Worm (Caenorhabditis elegans) whole organism, young adult: Measurements from ENCODE around the gene C44C10.9.
A peak's percentile ranks its signal among the peaks of the same experiment; 100 is the strongest.

Source experiments
- B0035.1 ChIP-seq: sonication (generic microtip); optimal IDR thresholded peaks from 2 replicates; lab custom pipeline; 2016; ENCODE audit warnings: missing genetic modification characterization, mild to moderate bottlenecking, missing compliant biosample characterization, missing genotype, missing genetic modification reagents
- B0261.1 ChIP-seq: sonication (generic microtip); optimal IDR thresholded peaks from 2 replicates; lab custom pipeline; 2016; ENCODE audit warnings: mild to moderate bottlenecking, missing genetic modification characterization, moderate library complexity, missing compliant biosample characterization
- F22D6.2 ChIP-seq: sonication (generic microtip); optimal IDR thresholded peaks from 2 replicates; lab custom pipeline; 2016; ENCODE audit warnings: mild to moderate bottlenecking, missing genetic modification characterization, missing compliant biosample characterization
- F55B11.4 ChIP-seq: sonication (generic microtip); optimal IDR thresholded peaks from 2 replicates; lab custom pipeline; 2016; ENCODE audit warnings: missing compliant biosample characterization, missing genetic modification characterization, borderline replicate concordance; ENCODE audit not compliant: insufficient read depth
- F57A8.1 ChIP-seq: fragments of 200-800 bp; sonication (Bioruptor generic); optimal IDR thresholded peaks from 2 replicates; lab custom pipeline; 2018; ENCODE audit warnings: mild to moderate bottlenecking, missing genetic modification characterization, moderate library complexity, missing compliant biosample characterization
- F57C9.4 ChIP-seq: sonication (generic microtip); optimal IDR thresholded peaks from 2 replicates; lab custom pipeline; 2017; ENCODE audit warnings: mild to moderate bottlenecking, missing genetic modification characterization, missing compliant biosample characterization
- K11D2.4 ChIP-seq: fragments of 200-800 bp; sonication (Bioruptor generic); IDR thresholded peaks from 2 replicates; pipeline ENCODE4 v1.3.6; 2022; ENCODE audit warnings: missing genetic modification reagents, missing genetic modification characterization, missing compliant biosample characterization
- T26A5.8 ChIP-seq: sonication (generic microtip); optimal IDR thresholded peaks from 2 replicates; lab custom pipeline; 2016; ENCODE audit warnings: missing genetic modification characterization, missing compliant biosample characterization
- Y53F4B.3 ChIP-seq: fragments of 200-800 bp; sonication (Bioruptor generic); IDR thresholded peaks from 2 replicates; pipeline ENCODE4 v1.3.6; 2022; ENCODE audit warnings: missing genetic modification reagents, missing genetic modification characterization, missing compliant biosample characterization
- ama-1 ChIP-seq, 3 experiments: fragments of 150-350 bp in 1 of 3; sonication (generic microtip) in 2 of 3; optimal IDR thresholded peaks; 2 replicates each; lab custom pipeline; 2014 to 2018; ENCODE audit warnings: missing biosample characterization in 2 of 3, missing genetic modification characterization in 2 of 3, missing genetic modification reagents in 2 of 3
- aptf-3 ChIP-seq: fragments of 200-800 bp; sonication (Bioruptor generic); IDR thresholded peaks from 2 replicates; pipeline ENCODE4 v1.3.6; 2022; ENCODE audit warnings: missing genetic modification characterization, missing compliant biosample characterization
- ccch-3 ChIP-seq: fragments of 200-800 bp; sonication (Bioruptor generic); optimal IDR thresholded peaks from 2 replicates; lab custom pipeline; 2018; ENCODE audit warnings: mild to moderate bottlenecking, missing genetic modification characterization, missing compliant biosample characterization
- ceh-27 ChIP-seq: fragments of 200-800 bp; sonication (Bioruptor generic); optimal IDR thresholded peaks from 2 replicates; lab custom pipeline; 2018; ENCODE audit warnings: mild to moderate bottlenecking, missing genetic modification characterization, moderate library complexity, missing compliant biosample characterization
- ceh-40 ChIP-seq: fragments of 200-800 bp; sonication (Bioruptor generic); IDR thresholded peaks from 2 replicates; pipeline ENCODE4 v1.3.6; 2022; ENCODE audit warnings: missing genetic modification characterization, missing compliant biosample characterization
- ceh-58 ChIP-seq: fragments of 200-800 bp; sonication (Bioruptor generic); IDR thresholded peaks from 2 replicates; pipeline ENCODE4 v1.3.6; 2022; ENCODE audit warnings: missing genetic modification characterization, missing compliant biosample characterization
- ceh-79 ChIP-seq: sonication (generic microtip); optimal IDR thresholded peaks from 2 replicates; lab custom pipeline; 2017; ENCODE audit warnings: mild to moderate bottlenecking, missing genetic modification characterization, missing compliant biosample characterization
- efl-1 ChIP-seq: fragments of 150-350 bp; optimal IDR thresholded peaks from 2 replicates; lab custom pipeline; 2014; ENCODE audit warnings: missing biosample characterization, missing genetic modification reagents, missing genetic modification characterization
- ets-4 ChIP-seq: fragments of 200-800 bp; sonication (Bioruptor generic); optimal IDR thresholded peaks from 2 replicates; lab custom pipeline; 2018; ENCODE audit warnings: mild to moderate bottlenecking, missing genetic modification characterization, missing compliant biosample characterization
- hlh-26 ChIP-seq: fragments of 200-800 bp; sonication (Bioruptor generic); conservative IDR thresholded peaks from 2 replicates; pipeline ENCODE4 v1.3.6; 2022; ENCODE audit warnings: missing genetic modification reagents, missing genetic modification characterization, missing compliant biosample characterization
- hmg-1.2 ChIP-seq: fragments of 200-800 bp; sonication (Bioruptor generic); IDR thresholded peaks from 2 replicates; pipeline ENCODE4 v1.3.6; 2022; ENCODE audit warnings: missing genetic modification reagents, missing genetic modification characterization, missing compliant biosample characterization
- hmg-20 ChIP-seq: fragments of 200-800 bp; sonication (Bioruptor generic); IDR thresholded peaks from 2 replicates; pipeline ENCODE4 v1.3.6; 2022; ENCODE audit warnings: missing genetic modification reagents, missing genetic modification characterization, missing compliant biosample characterization
- lin-26 ChIP-seq: fragments of 200-800 bp; sonication (Bioruptor generic); IDR thresholded peaks from 2 replicates; pipeline ENCODE4 v1.3.6; 2022; ENCODE audit warnings: missing genetic modification reagents, missing genetic modification characterization, missing compliant biosample characterization
- lin-54 ChIP-seq: fragments of 200-800 bp; sonication (Bioruptor generic); optimal IDR thresholded peaks from 2 replicates; lab custom pipeline; 2018; ENCODE audit warnings: mild to moderate bottlenecking, missing genetic modification characterization, missing compliant biosample characterization
- lsy-27 ChIP-seq: sonication (generic microtip); optimal IDR thresholded peaks from 2 replicates; lab custom pipeline; 2017; ENCODE audit warnings: missing genetic modification characterization, mild to moderate bottlenecking, missing compliant biosample characterization, antibody characterized with exemption, missing genotype, borderline replicate concordance; ENCODE audit not compliant: insufficient read depth
- madf-10 ChIP-seq: sonication (generic microtip); optimal IDR thresholded peaks from 2 replicates; lab custom pipeline; 2016; ENCODE audit warnings: mild to moderate bottlenecking, missing genetic modification characterization, missing compliant biosample characterization
- madf-6 ChIP-seq: fragments of 200-800 bp; sonication (Bioruptor generic); IDR thresholded peaks from 2 replicates; pipeline ENCODE4 v1.3.6; 2022; ENCODE audit warnings: missing genetic modification reagents, missing genetic modification characterization, missing compliant biosample characterization
- madf-8 ChIP-seq: fragments of 200-800 bp; sonication (Bioruptor generic); conservative IDR thresholded peaks from 2 replicates; pipeline ENCODE4 v1.3.6; 2022; ENCODE audit warnings: missing genetic modification reagents, missing genetic modification characterization, missing compliant biosample characterization
- nfyb-1 ChIP-seq: fragments of 200-800 bp; sonication (Bioruptor generic); IDR thresholded peaks from 2 replicates; pipeline ENCODE4 v1.3.6; 2022; ENCODE audit warnings: missing genetic modification reagents, missing genetic modification characterization, missing compliant biosample characterization
- nhr-179 ChIP-seq: sonication (generic microtip); optimal IDR thresholded peaks from 2 replicates; lab custom pipeline; 2016; ENCODE audit warnings: mild to moderate bottlenecking, missing genetic modification characterization, missing compliant biosample characterization
- nhr-27 ChIP-seq: fragments of 200-800 bp; sonication (Bioruptor generic); optimal IDR thresholded peaks from 2 replicates; lab custom pipeline; 2018; ENCODE audit warnings: mild to moderate bottlenecking, missing genetic modification characterization, moderate library complexity, missing compliant biosample characterization
- snpc-1.1 ChIP-seq: sonication (generic microtip); optimal IDR thresholded peaks from 2 replicates; lab custom pipeline; 2017; ENCODE audit warnings: missing genetic modification characterization, mild to moderate bottlenecking, missing compliant biosample characterization, antibody characterized with exemption, moderate library complexity, missing genotype, missing genetic modification reagents; ENCODE audit not compliant: insufficient read depth
- snpc-3.4 ChIP-seq: sonication (generic microtip); optimal IDR thresholded peaks from 2 replicates; lab custom pipeline; 2017; ENCODE audit warnings: missing genetic modification characterization, mild to moderate bottlenecking, missing compliant biosample characterization, antibody characterized with exemption, moderate library complexity, missing genotype, missing genetic modification reagents
- tbx-9 ChIP-seq: sonication (generic microtip); optimal IDR thresholded peaks from 2 replicates; lab custom pipeline; 2016; ENCODE audit warnings: borderline replicate concordance, missing genetic modification characterization, inconsistent platforms, missing compliant biosample characterization
- unc-130 ChIP-seq: sonication (generic microtip); optimal IDR thresholded peaks from 2 replicates; lab custom pipeline; 2016; ENCODE audit warnings: missing genetic modification reagents, missing genetic modification characterization, missing compliant biosample characterization
- unc-62 ChIP-seq: fragments of 150-350 bp; optimal IDR thresholded peaks from 2 replicates; lab custom pipeline; 2014; ENCODE audit warnings: missing biosample characterization, missing genetic modification reagents, missing genetic modification characterization
- zim-3 ChIP-seq: sonication (generic microtip); optimal IDR thresholded peaks from 2 replicates; lab custom pipeline; 2017; ENCODE audit warnings: mild to moderate bottlenecking, missing genetic modification characterization, moderate library complexity, missing compliant biosample characterization
- ztf-25 ChIP-seq: fragments of 200-800 bp; sonication (Bioruptor generic); IDR thresholded peaks from 2 replicates; pipeline ENCODE4 v1.3.6; 2022; ENCODE audit warnings: missing genetic modification reagents, missing genetic modification characterization, missing compliant biosample characterization
- ztf-28 ChIP-seq: fragments of 200-800 bp; sonication (Bioruptor generic); IDR thresholded peaks from 2 replicates; pipeline ENCODE4 v1.3.6; 2022; ENCODE audit warnings: missing genetic modification reagents, missing genetic modification characterization, missing compliant biosample characterization
- ztf-6 ChIP-seq: fragments of 200-800 bp; sonication (Bioruptor generic); IDR thresholded peaks from 2 replicates; pipeline ENCODE4 v1.3.6; 2022; ENCODE audit warnings: missing genetic modification reagents, missing genetic modification characterization, missing compliant biosample characterization

The C44C10.9 gene

DNA sequence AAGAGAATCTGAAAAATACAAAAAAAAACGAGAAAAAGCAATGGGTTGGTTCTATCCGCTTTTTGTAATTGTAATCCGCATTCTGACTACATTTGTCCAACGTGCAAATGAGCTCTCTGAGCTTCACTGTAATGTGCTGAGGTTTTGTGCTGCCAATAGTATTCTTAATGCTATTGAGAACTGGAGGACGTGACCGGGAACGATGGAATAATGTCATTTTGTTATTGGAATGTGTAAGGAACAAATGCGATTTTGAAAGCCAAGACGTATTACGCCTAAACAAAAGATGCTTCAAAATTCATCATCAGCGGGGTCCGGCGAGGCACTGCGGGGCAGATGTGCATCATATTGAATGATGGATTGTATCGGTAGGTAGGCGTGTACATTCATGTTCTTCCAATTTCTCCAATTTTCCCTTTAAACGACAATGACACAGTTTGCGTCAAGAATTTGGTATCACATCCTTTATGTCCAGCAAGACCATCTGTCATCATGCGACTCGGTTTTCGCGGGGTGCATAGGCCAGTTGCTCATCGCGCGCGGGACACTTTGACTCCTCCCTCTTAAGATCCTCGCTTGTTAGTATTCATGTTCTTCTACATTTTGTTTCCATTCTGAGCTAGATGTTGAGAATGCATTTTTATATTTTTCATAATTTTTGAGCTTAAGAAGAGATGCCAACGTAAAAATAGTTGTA is 43.1 kb downstream of the C44C10.9 start:
- no peak for TF ChIP-seq ama-1 (optimal IDR thresholded peaks at IDR 0.05; lab: Kevin White, UChicago)
- TF ChIP-seq ama-1 (GFP tag; optimal IDR thresholded peaks at IDR 0.05; lab: Kevin White, UChicago) = no peak
- TF ChIP-seq unc-130 = no peak
- no peak for TF ChIP-seq ztf-28 (GFP tag; lab: Robert Waterston, UW)
- no peak for TF ChIP-seq lin-26 (GFP tag; lab: Robert Waterston, UW)
- TF ChIP-seq madf-6 (GFP tag; lab: Robert Waterston, UW) = no peak
- no peak for TF ChIP-seq nhr-27 (tag; lab: Kevin White, UChicago)
- no peak for TF ChIP-seq ceh-79
- TF ChIP-seq T26A5.8 = no peak
- no peak for TF ChIP-seq ceh-58
- no peak for TF ChIP-seq lsy-27 (tag; lab: Kevin White, UChicago)
- TF ChIP-seq hlh-26 = no peak
- no peak for TF ChIP-seq efl-1 (GFP tag; lab: Kevin White, UChicago)
- no peak for TF ChIP-seq F57C9.4 (tag; lab: Kevin White, UChicago)
- no peak for TF ChIP-seq ztf-25 (GFP tag; lab: Robert Waterston, UW)

DNA sequence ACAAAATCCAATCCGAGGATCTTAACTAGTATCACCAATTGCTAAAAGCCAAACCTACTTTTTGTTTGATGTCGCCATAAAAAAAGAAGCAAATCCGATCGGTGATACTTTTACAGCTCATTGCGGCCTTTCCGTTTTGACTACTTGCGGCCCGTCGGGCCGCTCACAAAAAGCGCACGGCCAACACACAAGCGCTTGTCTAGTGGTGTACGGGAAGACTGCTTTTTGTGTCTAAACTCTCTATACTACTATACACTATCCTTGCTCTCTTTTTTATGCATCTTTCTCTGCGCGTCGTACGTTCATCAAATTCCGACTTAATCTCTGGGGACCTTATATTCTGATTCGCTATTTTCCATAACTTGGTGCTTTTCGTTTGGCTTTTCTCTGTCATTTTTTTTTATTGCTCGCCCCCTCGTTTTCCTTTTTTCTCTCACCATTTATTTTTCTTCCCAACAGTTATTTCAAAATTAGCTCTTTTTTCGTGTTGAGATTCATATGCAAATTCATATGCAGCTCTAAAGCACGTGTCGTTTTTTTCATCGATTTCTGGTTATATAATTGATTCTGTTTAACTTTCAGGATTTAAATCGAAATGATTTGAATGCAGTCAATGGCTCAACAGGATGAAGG is 49.7 kb downstream of the C44C10.9 start, which contains the start of gene noca-2:
TSS of gene noca-2 (plus strand) at position 583 of the 633 bp plus-strand sequence.
- 0 out of 2 replicates have a peak, but pooled peaks have one; percentile 49 for TF ChIP-seq nfyb-1 (GFP tag; lab: Robert Waterston, UW)
- no peak for TF ChIP-seq B0261.1
- TF ChIP-seq hmg-1.2 (GFP tag; lab: Robert Waterston, UW) = peak; percentile 73; the same call in 1 of the 2 replicates
- no peak for TF ChIP-seq madf-10 (tag; lab: Kevin White, UChicago)

- TF ChIP-seq ceh-40 (GFP tag; lab: Robert Waterston, UW) (no peak), tbx-9 (no peak), hmg-20 (GFP tag; lab: Robert Waterston, UW) (no peak), snpc-1.1 (tag; lab: Kevin White, UChicago) (no peak), aptf-3 (GFP tag; lab: Robert Waterston, UW) (no peak), F57A8.1 (GFP tag; lab: Kevin White, UChicago) (no peak), F22D6.2 (tag; lab: Kevin White, UChicago) (no peak), zim-3 (tag; lab: Kevin White, UChicago) (no peak), lin-54 (GFP tag; lab: Kevin White, UChicago) (no peak), ztf-28 (GFP tag; lab: Robert Waterston, UW) (no peak), nhr-179 (no peak), madf-6 (GFP tag; lab: Robert Waterston, UW) (no peak), ztf-6 (no peak), ets-4 (GFP tag; lab: Kevin White, UChicago) (no peak), lin-26 (GFP tag; lab: Robert Waterston, UW) (no peak), F55B11.4 (tag; lab: Kevin White, UChicago) (no peak)
Measured at ce11 chrX:11665522-11666017, 50.7 kb downstream of the C44C10.9 start.

ce11 chrX:11664184-11664583 is 52.1 kb downstream of the C44C10.9 start:
- TF ChIP-seq B0035.1 (tag; lab: Kevin White, UChicago) = no peak
- TF ChIP-seq nfyb-1 (GFP tag; lab: Robert Waterston, UW) = no peak
- TF ChIP-seq Y53F4B.3 = no peak
- TF ChIP-seq snpc-3.4 = no peak
- no peak for TF ChIP-seq ceh-27 (GFP tag; lab: Kevin White, UChicago)
- TF ChIP-seq unc-130 = no peak
- TF ChIP-seq madf-8 (GFP tag; lab: Robert Waterston, UW) = no peak
- no peak for TF ChIP-seq unc-62 (GFP tag; lab: Kevin White, UChicago)
- no peak for TF ChIP-seq ccch-3 (GFP tag; lab: Kevin White, UChicago)
- TF ChIP-seq K11D2.4 (GFP tag; lab: Robert Waterston, UW) = no peak
- TF ChIP-seq ceh-58 = no peak
